Fruit fly (Drosophila melanogaster) whole organism, embryonic: Measurements from ENCODE around the gene mthl14.

Experiments
- Abd-B ChIP-seq: fragments of 200-800 bp; sonication (Bioruptor generic); optimal IDR thresholded peaks from 2 replicates; lab custom pipeline; 2018; ENCODE audit warnings: missing biosample characterization, mild to moderate bottlenecking, missing genetic modification characterization, moderate library complexity
- CG10543 ChIP-seq: fragments of 200-800 bp; sonication (Bioruptor generic); optimal IDR thresholded peaks from 3 replicates; lab custom pipeline; 2017; ENCODE audit warnings: missing biosample characterization, mild to moderate bottlenecking, missing genetic modification characterization, moderate library complexity
- CG11723 ChIP-seq: fragments of 200-800 bp; sonication (Bioruptor generic); optimal IDR thresholded peaks from 2 replicates; lab custom pipeline; 2017; ENCODE audit warnings: missing biosample characterization, mild to moderate bottlenecking, missing genetic modification characterization
- CG1832 ChIP-seq: fragments of 200-800 bp; sonication (Bioruptor generic); optimal IDR thresholded peaks from 2 replicates; lab custom pipeline; 2017; ENCODE audit warnings: missing biosample characterization, mild to moderate bottlenecking, missing genetic modification characterization, inconsistent platforms
- CG33557 ChIP-seq: fragments of 200-800 bp; sonication (Bioruptor generic); optimal IDR thresholded peaks from 2 replicates; lab custom pipeline; 2019; ENCODE audit warnings: missing biosample characterization, mild to moderate bottlenecking, missing genetic modification characterization, moderate library complexity
- CG3847 ChIP-seq: fragments of 200-800 bp; sonication (Bioruptor generic); IDR thresholded peaks from 2 replicates; pipeline ENCODE4 v1.3.6; 2022; ENCODE audit warnings: missing biosample characterization, missing genetic modification characterization
- CG4328 ChIP-seq: fragments of 200-800 bp; sonication (Bioruptor generic); optimal IDR thresholded peaks from 3 replicates; lab custom pipeline; 2017; ENCODE audit warnings: missing biosample characterization, missing genetic modification reagents, missing genetic modification characterization
- CG4360 ChIP-seq: fragments of 200-800 bp; sonication (Bioruptor generic); IDR thresholded peaks from 2 replicates; pipeline ENCODE4 v1.3.6; 2022; ENCODE audit warnings: missing biosample characterization, missing genetic modification characterization
- CG4707 ChIP-seq: fragments of 200-800 bp; sonication (Bioruptor generic); optimal IDR thresholded peaks from 2 replicates; lab custom pipeline; 2018; ENCODE audit warnings: missing biosample characterization, mild to moderate bottlenecking, missing genetic modification characterization, moderate library complexity
- CG4730 ChIP-seq: fragments of 200-800 bp; sonication (Bioruptor generic); IDR thresholded peaks from 2 replicates; pipeline ENCODE4 v1.3.6; 2022; ENCODE audit warnings: missing biosample characterization, missing genetic modification characterization
- CG5953 ChIP-seq: fragments of 200-800 bp; sonication (Bioruptor generic); IDR thresholded peaks from 2 replicates; pipeline ENCODE4 v1.3.6; 2022; ENCODE audit warnings: missing biosample characterization, missing genetic modification characterization
- CG8924 ChIP-seq: fragments of 200-800 bp; optimal IDR thresholded peaks from 3 replicates; lab custom pipeline; 2019; ENCODE audit warnings: missing biosample characterization, mild to moderate bottlenecking, missing genetic modification characterization, moderate library complexity
- CG9215 ChIP-seq: fragments of 200-800 bp; sonication (Bioruptor generic); IDR thresholded peaks from 2 replicates; pipeline ENCODE4 v1.3.6; 2022; ENCODE audit warnings: missing biosample characterization, missing genetic modification characterization
- CoRest ChIP-seq: fragments of 200-800 bp; sonication (Bioruptor generic); optimal IDR thresholded peaks from 3 replicates; lab custom pipeline; 2018; ENCODE audit warnings: missing biosample characterization, mild to moderate bottlenecking, missing genetic modification characterization, moderate library complexity
- D ChIP-seq, 2 experiments: fragments of 200-800 bp in 1 of 2; fragments of >200 bp in 1 of 2; sonication (Bioruptor generic) in 1 of 2; optimal IDR thresholded peaks; 2 replicates in 1 of 2; 3 replicates in 1 of 2; lab custom pipeline; 2017; ENCODE audit warnings: mild to moderate bottlenecking in 1 of 2, missing biosample characterization in 1 of 2, missing genetic modification characterization in 1 of 2, missing genetic modification reagents in 1 of 2
- Dll ChIP-seq: fragments of 200-800 bp; sonication (Bioruptor generic); IDR thresholded peaks from 4 replicates; pipeline ENCODE4 v1.3.6; 2022; ENCODE audit warnings: missing biosample characterization, missing genetic modification characterization; ENCODE audit not compliant: partially characterized antibody
- Drgx ChIP-seq: fragments of 200-800 bp; sonication (Bioruptor generic); IDR thresholded peaks from 2 replicates; pipeline ENCODE4 v1.3.6; 2022; ENCODE audit warnings: missing biosample characterization, missing genetic modification characterization
- HLH3B ChIP-seq: fragments of 200-800 bp; sonication (Bioruptor generic); IDR thresholded peaks from 2 replicates; pipeline ENCODE4 v1.3.6; 2022; ENCODE audit warnings: missing biosample characterization, missing genetic modification characterization
- HLH4C ChIP-seq: fragments of 200-800 bp; sonication (Bioruptor generic); IDR thresholded peaks from 3 replicates; pipeline ENCODE4 v1.3.6; 2022; ENCODE audit warnings: missing biosample characterization, missing genetic modification characterization; ENCODE audit not compliant: partially characterized antibody
- Sox100B ChIP-seq: fragments of 200-800 bp; sonication (Bioruptor generic); optimal IDR thresholded peaks from 3 replicates; lab custom pipeline; 2018; ENCODE audit warnings: missing biosample characterization, mild to moderate bottlenecking, missing genetic modification characterization
- Xrp1 ChIP-seq: fragments of 200-800 bp; sonication (Bioruptor generic); IDR thresholded peaks from 2 replicates; pipeline ENCODE4 v1.3.6; 2022; ENCODE audit warnings: missing biosample characterization, missing genetic modification characterization
- ara ChIP-seq: fragments of 200-800 bp; sonication (Bioruptor generic); IDR thresholded peaks from 2 replicates; pipeline ENCODE4 v1.3.6; 2022; ENCODE audit warnings: missing biosample characterization, missing genetic modification characterization
- ash1 ChIP-seq: fragments of 200-800 bp; sonication (Bioruptor generic); optimal IDR thresholded peaks from 2 replicates; lab custom pipeline; 2018; ENCODE audit warnings: missing biosample characterization, mild to moderate bottlenecking, missing genetic modification characterization
- az2 ChIP-seq: fragments of 200-800 bp; sonication (Bioruptor generic); optimal IDR thresholded peaks from 3 replicates; lab custom pipeline; 2016; ENCODE audit warnings: missing biosample characterization, missing genetic modification characterization
- caup ChIP-seq: fragments of 200-800 bp; sonication (Bioruptor generic); optimal IDR thresholded peaks from 3 replicates; lab custom pipeline; 2017; ENCODE audit warnings: missing biosample characterization, mild to moderate bottlenecking, missing genetic modification characterization, moderate library complexity; ENCODE audit not compliant: severe bottlenecking
- corto ChIP-seq: fragments of 200-800 bp; sonication (Bioruptor generic); optimal IDR thresholded peaks from 2 replicates; lab custom pipeline; 2016; ENCODE audit warnings: missing biosample characterization, mild to moderate bottlenecking, missing genetic modification characterization, moderate library complexity
- dysf ChIP-seq: fragments of 200-800 bp; sonication (Bioruptor generic); IDR thresholded peaks from 3 replicates; pipeline ENCODE4 v1.3.6; 2022; ENCODE audit warnings: missing biosample characterization, missing genetic modification characterization
- ftz-f1 ChIP-seq: fragments of 200-800 bp; sonication (Bioruptor generic); optimal IDR thresholded peaks from 2 replicates; lab custom pipeline; 2016; ENCODE audit warnings: missing biosample characterization, missing genetic modification characterization
- gcm ChIP-seq: fragments of 200-800 bp; sonication (Bioruptor generic); optimal IDR thresholded peaks from 2 replicates; lab custom pipeline; 2019; ENCODE audit warnings: missing biosample characterization, mild to moderate bottlenecking, missing genetic modification characterization, moderate library complexity
- gsb ChIP-seq: fragments of 200-800 bp; sonication (Bioruptor generic); IDR thresholded peaks from 2 replicates; pipeline ENCODE4 v1.3.6; 2022; ENCODE audit warnings: missing biosample characterization, missing genetic modification characterization
- hkb ChIP-seq, 2 experiments: fragments of 200-800 bp in 1 of 2; fragments of >200 bp in 1 of 2; sonication (Bioruptor generic) in 1 of 2; IDR thresholded peaks in 1 of 2; optimal IDR thresholded peaks in 1 of 2; 2 replicates each; pipeline versions ENCODE4 v1.3.6 to Lab custom; 2017 to 2022; ENCODE audit warnings: missing biosample characterization in 1 of 2, missing genetic modification characterization in 1 of 2
- lab ChIP-seq: fragments of 200-800 bp; sonication (Bioruptor generic); optimal IDR thresholded peaks from 3 replicates; lab custom pipeline; 2017; ENCODE audit warnings: missing biosample characterization, missing genetic modification characterization, mild to moderate bottlenecking, moderate library complexity, missing genetic modification reagents
- lilli ChIP-seq: fragments of 200-800 bp; sonication (Bioruptor generic); optimal IDR thresholded peaks from 3 replicates; lab custom pipeline; 2016; ENCODE audit warnings: missing biosample characterization, missing genetic modification characterization
- oc ChIP-seq: fragments of 200-800 bp; sonication (Bioruptor generic); optimal IDR thresholded peaks from 2 replicates; lab custom pipeline; 2018; ENCODE audit warnings: missing biosample characterization, mild to moderate bottlenecking, missing genetic modification characterization, moderate library complexity
- p53 ChIP-seq: fragments of 200-800 bp; sonication (Bioruptor generic); optimal IDR thresholded peaks from 2 replicates; lab custom pipeline; 2016; ENCODE audit warnings: missing biosample characterization, missing genetic modification characterization
- pan ChIP-seq, 4 experiments: fragments of >200 bp in 3 of 4; fragments of 200-800 bp in 1 of 4; sonication (Bioruptor generic) in 1 of 4; optimal IDR thresholded peaks in 3 of 4; IDR thresholded peaks in 1 of 4; 2 replicates each; pipeline versions ENCODE4 v1.3.6 to Lab custom; 2017 to 2022; ENCODE audit warnings: missing biosample characterization in 2 of 4, missing genetic modification characterization in 2 of 4, mixed read lengths in 1 of 4
- ro ChIP-seq: fragments of 200-800 bp; sonication (Bioruptor generic); IDR thresholded peaks from 2 replicates; pipeline ENCODE4 v1.3.6; 2022; ENCODE audit warnings: missing biosample characterization, missing genetic modification characterization
- seq ChIP-seq: fragments of 200-800 bp; sonication (Bioruptor generic); IDR thresholded peaks from 2 replicates; pipeline ENCODE4 v1.3.6; 2022; ENCODE audit warnings: missing biosample characterization, missing genetic modification characterization
- sqz ChIP-seq: fragments of 200-800 bp; sonication (Bioruptor generic); optimal IDR thresholded peaks from 3 replicates; lab custom pipeline; 2018; ENCODE audit warnings: missing biosample characterization, mild to moderate bottlenecking, missing genetic modification characterization
- yki ChIP-seq: fragments of >200 bp; optimal IDR thresholded peaks from 3 replicates; lab custom pipeline; 2018

mthl14 gene

DNA sequence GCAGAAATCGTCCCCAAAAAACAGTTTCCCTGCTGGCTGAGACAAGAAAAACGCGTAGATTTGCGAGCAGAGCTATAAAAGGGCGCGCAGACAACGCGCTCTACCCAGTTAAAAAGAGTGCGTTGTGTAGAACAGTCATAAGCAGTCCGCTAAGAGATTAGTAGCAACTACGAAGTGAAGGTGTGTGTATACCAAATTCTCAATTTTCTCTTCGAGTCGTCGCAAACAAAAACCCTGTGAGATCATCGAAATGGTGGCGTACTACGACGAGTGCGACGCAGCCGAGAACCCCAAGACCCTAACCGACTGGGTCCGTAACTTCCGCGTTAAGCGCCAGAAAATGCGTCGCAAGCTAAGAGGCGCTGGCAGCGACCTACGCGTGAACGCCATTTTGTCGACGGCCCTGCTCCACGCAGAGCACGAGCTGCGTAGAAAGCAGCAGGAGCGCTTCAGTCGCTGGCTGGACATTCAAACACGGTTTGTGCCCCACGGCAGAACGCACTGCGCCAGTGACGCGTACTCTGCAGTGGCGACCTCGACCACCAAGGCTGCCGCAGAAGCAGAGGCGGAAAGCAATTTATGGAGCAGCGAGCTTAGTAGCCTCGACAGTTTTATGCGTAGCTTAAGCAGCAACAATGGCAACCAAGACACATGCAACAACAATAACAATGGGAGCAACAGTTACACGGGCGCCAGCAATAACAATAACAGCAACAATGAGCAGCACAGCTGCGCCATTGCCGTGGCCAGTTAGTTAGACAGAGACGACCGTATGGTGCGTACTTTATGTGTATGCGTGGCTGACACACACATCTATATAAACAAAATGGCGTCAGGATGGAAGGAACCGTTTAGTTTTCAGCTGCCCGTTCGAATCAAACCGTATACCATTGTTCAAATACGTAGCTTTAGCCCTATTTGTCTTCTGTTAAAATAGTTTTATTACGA lies 23.0 kb upstream of the mthl14 start (continued):
- TF ChIP-seq Sox100B (GFP tag; lab: Kevin White, UChicago) (peak; percentile 20), seq (peak; percentile 43; the same call in 1 of the 2 replicates), Abd-B (GFP tag; lab: Kevin White, UChicago) (no peak), yki (lab: Kevin White, UChicago) (no peak), Dll (GFP tag; lab: Robert Waterston, UW) (peak; percentile 32; the same call in 1 of the 4 replicates), ash1 (GFP tag; lab: Kevin White, UChicago) (no peak), sqz (GFP tag; lab: Kevin White, UChicago) (no peak), Xrp1 (GFP tag; lab: Robert Waterston, UW) (peak; percentile 18), az2 (GFP tag; lab: Kevin White, UChicago) (no peak), CG9215 (no peak), dysf (no peak), CG4328 (GFP tag; lab: Kevin White, UChicago) (peak; percentile 17), corto (GFP tag; lab: Kevin White, UChicago) (no peak), lab (GFP tag; lab: Kevin White, UChicago) (peak; percentile 16), D (optimal IDR thresholded peaks at IDR 0.05; lab: Kevin White, UChicago) (peak; percentile 95), D (GFP tag; optimal IDR thresholded peaks at IDR 0.05; lab: Kevin White, UChicago) (peak; percentile 55), p53 (no peak), pan (optimal IDR thresholded peaks at IDR 0.05; lab: Kevin White, UChicago) (no peak), pan (GFP tag; optimal IDR thresholded peaks at IDR 0.05 in 1 of 2, IDR thresholded peaks at IDR 0.05 in 1 of 2) (peak in 1 of 2 experiments; percentile 48), CG8924 (tag; lab: Kevin White, UChicago) (peak; percentile 81), CG10543 (peak; percentile 90), CG4707 (GFP tag; lab: Kevin White, UChicago) (no peak), CG4360 (GFP tag; lab: Robert Waterston, UW) (peak; percentile 80), ro (no peak), ara (peak; percentile 44), lilli (GFP tag; lab: Kevin White, UChicago) (peak; percentile 78), ftz-f1 (GFP tag; lab: Kevin White, UChicago) (peak; percentile 89), Drgx (GFP tag; lab: Robert Waterston, UW) (peak; percentile 37; the same call in 1 of the 2 replicates), CoRest (tag; lab: Kevin White, UChicago) (no peak), HLH3B (GFP tag; lab: Robert Waterston, UW) (peak; percentile 11; the same call in 1 of the 2 replicates), CG1832 (peak; percentile 52), oc (tag; lab: Kevin White, UChicago) (no peak), CG4730 (no peak), CG3847 (GFP tag; lab: Robert Waterston, UW) (no peak), CG5953 (peak; percentile 55; the same call in 1 of the 2 replicates), hkb (optimal IDR thresholded peaks at IDR 0.05; lab: Kevin White, UChicago) (no peak), hkb (GFP tag; IDR thresholded peaks at IDR 0.05; lab: Robert Waterston, UW) (no peak), CG11723 (GFP tag; lab: Kevin White, UChicago) (no peak), CG33557 (GFP tag; lab: Kevin White, UChicago) (no peak), gsb (GFP tag; lab: Robert Waterston, UW) (peak; percentile 43; the same call in 1 of the 2 replicates), HLH4C (GFP tag; lab: Robert Waterston, UW) (peak; percentile 43; the same call in 1 of the 3 replicates), gcm (GFP tag; lab: Kevin White, UChicago) (peak; percentile 52), caup (GFP tag; lab: Kevin White, UChicago) (peak; percentile 10)
